Fruit fly (Drosophila melanogaster) whole organism, embryonic: ENCODE measurements around the gene CG8870.
A peak's percentile ranks its signal among the peaks of the same experiment; 100 is the strongest.

Source experiments
- Abd-B ChIP-seq: fragments of 200-800 bp; sonication (Bioruptor generic); optimal IDR thresholded peaks from 2 replicates; lab custom pipeline; 2018; ENCODE audit warnings: missing biosample characterization, mild to moderate bottlenecking, missing genetic modification characterization, moderate library complexity
- Blimp-1 ChIP-seq: fragments of 200-800 bp; sonication (Bioruptor generic); optimal IDR thresholded peaks from 3 replicates; lab custom pipeline; 2018; ENCODE audit warnings: missing biosample characterization, missing genetic modification characterization, mild to moderate bottlenecking, moderate library complexity, missing genetic modification reagents
- CG11093 ChIP-seq: fragments of 200-800 bp; sonication (Bioruptor generic); IDR thresholded peaks from 3 replicates; pipeline ENCODE4 v1.3.6; 2022; ENCODE audit warnings: missing biosample characterization, missing genetic modification characterization
- CG11560 ChIP-seq: fragments of 200-800 bp; sonication (Bioruptor generic); IDR thresholded peaks from 3 replicates; pipeline ENCODE4 v1.3.6; 2022; ENCODE audit warnings: missing biosample characterization, missing genetic modification characterization
- CG11695 ChIP-seq: fragments of 200-800 bp; sonication (Bioruptor generic); IDR thresholded peaks from 3 replicates; pipeline ENCODE4 v1.3.6; 2022; ENCODE audit warnings: missing biosample characterization, missing genetic modification characterization
- CG11723 ChIP-seq: fragments of 200-800 bp; sonication (Bioruptor generic); optimal IDR thresholded peaks from 2 replicates; lab custom pipeline; 2017; ENCODE audit warnings: missing biosample characterization, mild to moderate bottlenecking, missing genetic modification characterization
- CG15269 ChIP-seq: fragments of 200-800 bp; sonication (Bioruptor generic); optimal IDR thresholded peaks from 2 replicates; lab custom pipeline; 2018; ENCODE audit warnings: missing biosample characterization, mild to moderate bottlenecking, missing genetic modification characterization, moderate library complexity
- CG1529 ChIP-seq: fragments of 200-800 bp; sonication (Bioruptor generic); optimal IDR thresholded peaks from 3 replicates; lab custom pipeline; 2018; ENCODE audit warnings: missing biosample characterization, missing genetic modification characterization
- CG15696 ChIP-seq: fragments of 200-800 bp; sonication (Bioruptor generic); optimal IDR thresholded peaks from 2 replicates; lab custom pipeline; 2019; ENCODE audit warnings: missing biosample characterization, mild to moderate bottlenecking, missing genetic modification characterization, moderate library complexity
- CG17385 ChIP-seq: fragments of 200-800 bp; sonication (Bioruptor generic); optimal IDR thresholded peaks from 3 replicates; lab custom pipeline; 2018; ENCODE audit warnings: missing biosample characterization, mild to moderate bottlenecking, missing genetic modification characterization
- CG18011 ChIP-seq: fragments of 200-800 bp; sonication (Bioruptor generic); optimal IDR thresholded peaks from 2 replicates; lab custom pipeline; 2017; ENCODE audit warnings: missing biosample characterization, missing genetic modification characterization, mild to moderate bottlenecking, moderate library complexity, missing genotype
- CG6683 ChIP-seq: fragments of 200-800 bp; sonication (Bioruptor generic); optimal IDR thresholded peaks from 2 replicates; lab custom pipeline; 2017; ENCODE audit warnings: missing biosample characterization, mild to moderate bottlenecking, missing genetic modification characterization, missing genetic modification reagents
- CG6854 ChIP-seq: fragments of 200-800 bp; sonication (Bioruptor generic); optimal IDR thresholded peaks from 3 replicates; lab custom pipeline; 2017; ENCODE audit warnings: missing biosample characterization, mild to moderate bottlenecking, missing genetic modification characterization
- CG7963 ChIP-seq: fragments of 200-800 bp; sonication (Bioruptor generic); IDR thresholded peaks from 3 replicates; pipeline ENCODE4 v1.3.6; 2022; ENCODE audit warnings: missing biosample characterization, missing genetic modification characterization; ENCODE audit not compliant: partially characterized antibody
- CG7987 ChIP-seq: fragments of 200-800 bp; sonication (Bioruptor generic); optimal IDR thresholded peaks from 2 replicates; lab custom pipeline; 2018; ENCODE audit warnings: missing biosample characterization, mild to moderate bottlenecking, missing genetic modification characterization, moderate library complexity
- CHES-1-like ChIP-seq: fragments of 200-800 bp; sonication (Bioruptor generic); optimal IDR thresholded peaks from 2 replicates; lab custom pipeline; 2016; ENCODE audit warnings: missing biosample characterization, missing genetic modification characterization
- Camta ChIP-seq: fragments of 200-800 bp; sonication (Bioruptor generic); optimal IDR thresholded peaks from 2 replicates; lab custom pipeline; 2016; ENCODE audit warnings: missing biosample characterization, missing genetic modification characterization
- CoRest ChIP-seq: fragments of 200-800 bp; sonication (Bioruptor generic); optimal IDR thresholded peaks from 3 replicates; lab custom pipeline; 2018; ENCODE audit warnings: missing biosample characterization, mild to moderate bottlenecking, missing genetic modification characterization, moderate library complexity
- Dbx ChIP-seq: fragments of 200-800 bp; sonication (Bioruptor generic); IDR thresholded peaks from 3 replicates; pipeline ENCODE4 v1.3.6; 2022; ENCODE audit warnings: missing biosample characterization, missing genetic modification characterization
- Eip74EF ChIP-seq, 2 experiments: fragments of 200-800 bp in 1 of 2; fragments of >200 bp in 1 of 2; sonication (Bioruptor generic) in 1 of 2; optimal IDR thresholded peaks; 2 replicates each; lab custom pipeline; 2017 to 2019; ENCODE audit warnings: missing biosample characterization in 2 of 2, missing genetic modification characterization in 2 of 2, mild to moderate bottlenecking in 1 of 2, moderate library complexity in 1 of 2
- Gsc ChIP-seq: fragments of 200-800 bp; sonication (Bioruptor generic); IDR thresholded peaks from 2 replicates; pipeline ENCODE4 v1.3.6; 2022; ENCODE audit warnings: missing biosample characterization, missing genetic modification characterization
- H2.0 ChIP-seq: fragments of 200-800 bp; sonication (Bioruptor generic); IDR thresholded peaks from 2 replicates; pipeline ENCODE4 v1.3.6; 2022; ENCODE audit warnings: missing biosample characterization, missing genetic modification characterization
- HLHmδ ChIP-seq: fragments of 200-800 bp; sonication (Bioruptor generic); optimal IDR thresholded peaks from 2 replicates; lab custom pipeline; 2018; ENCODE audit warnings: missing biosample characterization, mild to moderate bottlenecking, missing genetic modification characterization, moderate library complexity
- Hey ChIP-seq: fragments of 200-800 bp; sonication (Bioruptor generic); optimal IDR thresholded peaks from 3 replicates; lab custom pipeline; 2018; ENCODE audit warnings: missing biosample characterization, mild to moderate bottlenecking, missing genetic modification characterization
- Lhr ChIP-seq: fragments of 200-800 bp; sonication (Bioruptor generic); optimal IDR thresholded peaks from 3 replicates; lab custom pipeline; 2017; ENCODE audit warnings: mild to moderate bottlenecking, missing biosample characterization, missing genetic modification reagents, missing genetic modification characterization
- MESR4 ChIP-seq: fragments of 200-800 bp; sonication (Bioruptor generic); optimal IDR thresholded peaks from 2 replicates; lab custom pipeline; 2018; ENCODE audit warnings: missing biosample characterization, mild to moderate bottlenecking, missing genetic modification characterization, moderate library complexity
- NK7.1 ChIP-seq: fragments of 200-800 bp; sonication (Bioruptor generic); optimal IDR thresholded peaks from 3 replicates; lab custom pipeline; 2016; ENCODE audit warnings: missing biosample characterization, missing genetic modification characterization
- Nf-YA ChIP-seq: fragments of 200-800 bp; sonication (Bioruptor generic); IDR thresholded peaks from 2 replicates; pipeline ENCODE4 v1.3.6; 2022; ENCODE audit warnings: missing biosample characterization, missing genetic modification characterization
- br ChIP-seq: fragments of >200 bp; optimal IDR thresholded peaks from 2 replicates; lab custom pipeline; 2017
- caup ChIP-seq: fragments of 200-800 bp; sonication (Bioruptor generic); optimal IDR thresholded peaks from 3 replicates; lab custom pipeline; 2017; ENCODE audit warnings: missing biosample characterization, mild to moderate bottlenecking, missing genetic modification characterization, moderate library complexity; ENCODE audit not compliant: severe bottlenecking
- crp ChIP-seq, 2 experiments: fragments of 200-800 bp; sonication (Bioruptor generic); optimal IDR thresholded peaks; 2 replicates in 1 of 2; 3 replicates in 1 of 2; lab custom pipeline; 2017; ENCODE audit warnings: missing biosample characterization in 2 of 2, missing genetic modification characterization in 2 of 2, mild to moderate bottlenecking in 1 of 2, moderate library complexity in 1 of 2
- disco-r ChIP-seq: fragments of 200-800 bp; sonication (Bioruptor generic); optimal IDR thresholded peaks from 2 replicates; lab custom pipeline; 2016; ENCODE audit warnings: missing biosample characterization, missing genetic modification characterization
- exex ChIP-seq: fragments of 200-800 bp; sonication (Bioruptor generic); optimal IDR thresholded peaks from 4 replicates; lab custom pipeline; 2018; ENCODE audit warnings: missing biosample characterization, mild to moderate bottlenecking, missing genetic modification characterization, moderate library complexity
- fd3F ChIP-seq: fragments of 200-800 bp; sonication (Bioruptor generic); optimal IDR thresholded peaks from 2 replicates; lab custom pipeline; 2018; ENCODE audit warnings: missing biosample characterization, mild to moderate bottlenecking, missing genetic modification characterization, moderate library complexity
- fd64A ChIP-seq: fragments of 200-800 bp; sonication (Bioruptor generic); optimal IDR thresholded peaks from 3 replicates; lab custom pipeline; 2018; ENCODE audit warnings: missing biosample characterization, mild to moderate bottlenecking, missing genetic modification characterization
- gfzf ChIP-seq: fragments of 200-800 bp; sonication (Bioruptor generic); optimal IDR thresholded peaks from 2 replicates; lab custom pipeline; 2016; ENCODE audit warnings: missing biosample characterization, mild to moderate bottlenecking, missing genetic modification characterization, moderate library complexity
- jumu ChIP-seq: fragments of 200-800 bp; sonication (Bioruptor generic); optimal IDR thresholded peaks from 3 replicates; lab custom pipeline; 2016; ENCODE audit warnings: missing biosample characterization, missing genetic modification characterization
- kay ChIP-seq: fragments of 200-800 bp; sonication (Bioruptor generic); optimal IDR thresholded peaks from 2 replicates; lab custom pipeline; 2016; ENCODE audit warnings: missing biosample characterization, missing genetic modification characterization
- onecut ChIP-seq: fragments of 200-800 bp; sonication (Bioruptor generic); IDR thresholded peaks from 2 replicates; pipeline ENCODE4 v1.3.6; 2022; ENCODE audit warnings: missing biosample characterization, missing genetic modification characterization
- org-1 ChIP-seq: fragments of 200-800 bp; sonication (Bioruptor generic); optimal IDR thresholded peaks from 2 replicates; lab custom pipeline; 2017; ENCODE audit warnings: missing biosample characterization, missing genetic modification characterization
- salm ChIP-seq: fragments of 200-800 bp; sonication (Bioruptor generic); optimal IDR thresholded peaks from 2 replicates; lab custom pipeline; 2018; ENCODE audit warnings: missing biosample characterization, mild to moderate bottlenecking, missing genetic modification characterization
- sens-2 ChIP-seq: fragments of 200-800 bp; sonication (Bioruptor generic); IDR thresholded peaks from 2 replicates; pipeline ENCODE4 v1.3.6; 2022; ENCODE audit warnings: missing biosample characterization, missing genetic modification characterization
- sim ChIP-seq: fragments of 200-800 bp; sonication (Bioruptor generic); IDR thresholded peaks from 2 replicates; pipeline ENCODE4 v1.3.6; 2022; ENCODE audit warnings: missing biosample characterization, missing genetic modification characterization
- sna ChIP-seq: fragments of 200-800 bp; sonication (Bioruptor generic); IDR thresholded peaks from 2 replicates; pipeline ENCODE4 v1.3.6; 2022; ENCODE audit warnings: missing biosample characterization, missing genetic modification characterization; ENCODE audit not compliant: partially characterized antibody
- ssp ChIP-seq: fragments of 200-800 bp; sonication (Bioruptor generic); IDR thresholded peaks from 2 replicates; pipeline ENCODE4 v1.3.6; 2022; ENCODE audit warnings: missing biosample characterization, missing genetic modification characterization
- yki ChIP-seq: fragments of >200 bp; optimal IDR thresholded peaks from 3 replicates; lab custom pipeline; 2018
- zen ChIP-seq: fragments of 200-800 bp; sonication (Bioruptor generic); optimal IDR thresholded peaks from 3 replicates; lab custom pipeline; 2018; ENCODE audit warnings: missing biosample characterization, mild to moderate bottlenecking, missing genetic modification characterization, moderate library complexity

CG8870 gene

dm6 chr3R:13364175-13365174 lies 15.2 kb upstream of the CG8870 start, which contains the start of gene Dic1 (continued):
- TF ChIP-seq fd3F (peak; percentile 94), Gsc (GFP tag; lab: Robert Waterston, UW) (peak; percentile 74; the same call in 1 of the 2 replicates), Dbx (GFP tag; lab: Robert Waterston, UW) (peak; percentile 96), Lhr (peak; percentile 79), CG17385 (GFP tag; lab: Kevin White, UChicago) (peak; percentile 95), ssp (GFP tag; lab: Robert Waterston, UW) (peak; percentile 82), fd64A (GFP tag; lab: Kevin White, UChicago) (peak; percentile 18), Abd-B (GFP tag; lab: Kevin White, UChicago) (peak; percentile 96), kay (GFP tag; lab: Kevin White, UChicago) (peak; percentile 91), CoRest (tag; lab: Kevin White, UChicago) (peak; percentile 99), onecut (GFP tag; lab: Robert Waterston, UW) (peak; percentile 88), MESR4 (GFP tag; lab: Kevin White, UChicago) (peak; percentile 10), CG15269 (peak; percentile 97), Camta (peak; percentile 95), sens-2 (GFP tag; lab: Robert Waterston, UW) (peak; percentile 78; the same call in 1 of the 2 replicates), CG11695 (GFP tag; lab: Robert Waterston, UW) (peak; percentile 95), Blimp-1 (GFP tag; lab: Kevin White, UChicago) (peak; percentile 98), gfzf (GFP tag; lab: Kevin White, UChicago) (no peak), NK7.1 (peak; percentile 79), HLHmδ (GFP tag; lab: Kevin White, UChicago) (peak; percentile 82), CG18011 (GFP tag; lab: Kevin White, UChicago) (peak; percentile 87), org-1 (GFP tag; lab: Kevin White, UChicago) (peak; percentile 96), yki (lab: Kevin White, UChicago) (peak; percentile 45), sim (no peak), CG11560 (tag; lab: Robert Waterston, UW) (peak; percentile 85), jumu (GFP tag; lab: Kevin White, UChicago) (peak; percentile 83), CG7987 (GFP tag; lab: Kevin White, UChicago) (peak; percentile 75), zen (tag; lab: Kevin White, UChicago) (peak; percentile 93), Hey (tag; lab: Kevin White, UChicago) (peak; percentile 54), crp (GFP tag; optimal IDR thresholded peaks at IDR 0.05; lab: Kevin White, UChicago) (peak in 1 of 2 experiments; percentile 59), CG11093 (GFP tag; lab: Robert Waterston, UW) (peak; percentile 90), sna (GFP tag; lab: Robert Waterston, UW) (0 out of 2 replicates have a peak, but pooled peaks have one; percentile 36), CG7963 (no peak; the same call in 2 of the 3 replicates), Eip74EF (GFP tag; optimal IDR thresholded peaks at IDR 0.05; lab: Kevin White, UChicago) (peak in 1 of 2 experiments; percentile 96), CHES-1-like (GFP tag; lab: Kevin White, UChicago) (peak; percentile 87), CG1529 (GFP tag; lab: Kevin White, UChicago) (peak; percentile 94), Nf-YA (GFP tag; lab: Robert Waterston, UW) (peak; percentile 85), CG6683 (GFP tag; lab: Kevin White, UChicago) (peak; percentile 96), caup (GFP tag; lab: Kevin White, UChicago) (peak; percentile 97), CG15696 (tag; lab: Kevin White, UChicago) (peak; percentile 93), br (no peak), H2.0 (GFP tag; lab: Robert Waterston, UW) (peak; percentile 79), CG6854 (GFP tag; lab: Kevin White, UChicago) (peak; percentile 98), CG11723 (GFP tag; lab: Kevin White, UChicago) (peak; percentile 97), exex (peak; percentile 84), salm (peak; percentile 94), disco-r (GFP tag; lab: Kevin White, UChicago) (peak; percentile 76)
